Worm (Caenorhabditis elegans) whole organism, midembryonic: ENCODE results near the gene cyp-35D1.

Source experiments
- T22C8.4 ChIP-seq: fragments of 200-800 bp; sonication (Bioruptor generic); IDR thresholded peaks from 2 replicates; pipeline ENCODE4 v1.3.6; 2022; ENCODE audit warnings: missing genetic modification characterization, missing compliant biosample characterization
- cog-1 ChIP-seq: sonication (generic microtip); optimal IDR thresholded peaks from 2 replicates; lab custom pipeline; 2016; ENCODE audit warnings: missing genetic modification characterization, missing compliant biosample characterization
- flt-1 ChIP-seq: fragments of 200-800 bp; sonication (Bioruptor generic); IDR thresholded peaks from 2 replicates; pipeline ENCODE4 v1.3.6; 2022; ENCODE audit warnings: missing genetic modification characterization, missing compliant biosample characterization
- klf-2 ChIP-seq: fragments of 200-800 bp; sonication (Bioruptor generic); conservative IDR thresholded peaks from 2 replicates; pipeline ENCODE4 v1.3.6; 2022; ENCODE audit warnings: missing genetic modification reagents, missing genetic modification characterization, missing compliant biosample characterization
- med-1 ChIP-seq: sonication (generic microtip); optimal IDR thresholded peaks from 2 replicates; lab custom pipeline; 2017; ENCODE audit warnings: missing genetic modification characterization, mild to moderate bottlenecking, missing compliant biosample characterization, antibody characterized with exemption, missing genetic modification reagents; ENCODE audit not compliant: insufficient read depth
- ref-1 ChIP-seq: fragments of 200-800 bp; sonication (Bioruptor generic); conservative IDR thresholded peaks from 2 replicates; pipeline ENCODE4 v1.3.6; 2022; ENCODE audit warnings: missing genetic modification reagents, missing genetic modification characterization, missing compliant biosample characterization
- tab-1 ChIP-seq: fragments of 200-800 bp; sonication (Bioruptor generic); IDR thresholded peaks from 2 replicates; pipeline ENCODE4 v1.3.6; 2022; ENCODE audit warnings: missing genetic modification characterization, missing compliant biosample characterization
- ztf-23 ChIP-seq: fragments of 200-800 bp; sonication (Bioruptor generic); IDR thresholded peaks from 2 replicates; pipeline ENCODE4 v1.3.6; 2022; ENCODE audit warnings: missing genetic modification reagents, missing genetic modification characterization, missing compliant biosample characterization
- ztf-29 ChIP-seq: fragments of 200-800 bp; sonication (Bioruptor generic); IDR thresholded peaks from 2 replicates; pipeline ENCODE4 v1.3.6; 2022; ENCODE audit warnings: missing genetic modification reagents, missing genetic modification characterization, missing compliant biosample characterization

cyp-35D1 gene

ce11 chrV:16071167-16071566 is 2.1 kb downstream of the cyp-35D1 start, which contains the start of gene nhr-176:
nhr-176 (plus strand) TSS chrV:16071325.
- TF ChIP-seq med-1 (GFP tag; lab: Kevin White, UChicago) (no peak), flt-1 (no peak), klf-2 (GFP tag; lab: Robert Waterston, UW) (no peak), ztf-29 (GFP tag; lab: Robert Waterston, UW) (no peak), T22C8.4 (GFP tag; lab: Robert Waterston, UW) (no peak), ztf-23 (GFP tag; lab: Robert Waterston, UW) (no peak), ref-1 (GFP tag; lab: Robert Waterston, UW) (no peak), cog-1 (tag; lab: Kevin White, UChicago) (no peak), tab-1 (GFP tag; lab: Robert Waterston, UW) (no peak)

ce11 chrV:16073856-16074255 is 4.8 kb downstream of the cyp-35D1 start, which contains the start of gene srj-10:
srj-10 (minus strand) TSS chrV:16073956.
- TF ChIP-seq T22C8.4 (GFP tag; lab: Robert Waterston, UW) (no peak), klf-2 (GFP tag; lab: Robert Waterston, UW) (no peak), tab-1 (GFP tag; lab: Robert Waterston, UW) (no peak), flt-1 (no peak), ref-1 (GFP tag; lab: Robert Waterston, UW) (no peak), med-1 (GFP tag; lab: Kevin White, UChicago) (no peak), cog-1 (tag; lab: Kevin White, UChicago) (no peak), ztf-29 (GFP tag; lab: Robert Waterston, UW) (no peak), ztf-23 (GFP tag; lab: Robert Waterston, UW) (no peak)

- no peak for TF ChIP-seq cog-1 (tag; lab: Kevin White, UChicago)
Measured at ce11 chrV:16075250-16075709, 6.2 kb downstream of the cyp-35D1 start, which contains the start of the genes F14H3.12 and srj-29. F14H3.12 (minus strand) TSS chrV:16075323. srj-29 (plus strand) TSS chrV:16075659.

ce11 chrV:16080039-16080438 is 11.0 kb downstream of the cyp-35D1 start:
- TF ChIP-seq T22C8.4 (GFP tag; lab: Robert Waterston, UW) (no peak), ztf-23 (GFP tag; lab: Robert Waterston, UW) (no peak), flt-1 (no peak), med-1 (GFP tag; lab: Kevin White, UChicago) (no peak)

ce11 chrV:16080678-16081077 is 11.6 kb downstream of the cyp-35D1 start:
- TF ChIP-seq ztf-23 (GFP tag; lab: Robert Waterston, UW) (no peak), T22C8.4 (GFP tag; lab: Robert Waterston, UW) (no peak), med-1 (GFP tag; lab: Kevin White, UChicago) (no peak), ref-1 (GFP tag; lab: Robert Waterston, UW) (no peak), cog-1 (tag; lab: Kevin White, UChicago) (no peak), tab-1 (GFP tag; lab: Robert Waterston, UW) (no peak)

ce11 chrV:16090685-16091084 is 21.6 kb downstream of the cyp-35D1 start, which contains the start of gene F22B8.3:
F22B8.3 (plus strand) TSS chrV:16090985.
- TF ChIP-seq ztf-23 (GFP tag; lab: Robert Waterston, UW) = no peak
- no peak for TF ChIP-seq ref-1 (GFP tag; lab: Robert Waterston, UW)
- TF ChIP-seq cog-1 (tag; lab: Kevin White, UChicago) = no peak
- TF ChIP-seq T22C8.4 (GFP tag; lab: Robert Waterston, UW) = no peak
- TF ChIP-seq ztf-29 (GFP tag; lab: Robert Waterston, UW) = no peak

- TF ChIP-seq cog-1 (tag; lab: Kevin White, UChicago) (no peak), klf-2 (GFP tag; lab: Robert Waterston, UW) (no peak), tab-1 (GFP tag; lab: Robert Waterston, UW) (no peak), ztf-23 (GFP tag; lab: Robert Waterston, UW) (no peak), flt-1 (no peak), ref-1 (GFP tag; lab: Robert Waterston, UW) (no peak), med-1 (GFP tag; lab: Kevin White, UChicago) (no peak), T22C8.4 (GFP tag; lab: Robert Waterston, UW) (no peak), ztf-29 (GFP tag; lab: Robert Waterston, UW) (no peak)
Measured at ce11 chrV:16094284-16094683, 25.2 kb downstream of the cyp-35D1 start, which contains the start of gene F22B8.7. F22B8.7 (plus strand) TSS chrV:16094584.

ce11 chrV:16094862-16095261 is 25.8 kb downstream of the cyp-35D1 start:
- TF ChIP-seq med-1 (GFP tag; lab: Kevin White, UChicago) (no peak), klf-2 (GFP tag; lab: Robert Waterston, UW) (no peak), ztf-23 (GFP tag; lab: Robert Waterston, UW) (no peak), flt-1 (no peak), ref-1 (GFP tag; lab: Robert Waterston, UW) (no peak), tab-1 (GFP tag; lab: Robert Waterston, UW) (no peak), cog-1 (tag; lab: Kevin White, UChicago) (no peak), T22C8.4 (GFP tag; lab: Robert Waterston, UW) (no peak), ztf-29 (GFP tag; lab: Robert Waterston, UW) (no peak)

- TF ChIP-seq ztf-29 (GFP tag; lab: Robert Waterston, UW) = no peak
- no peak for TF ChIP-seq med-1 (GFP tag; lab: Kevin White, UChicago)
- no peak for TF ChIP-seq ref-1 (GFP tag; lab: Robert Waterston, UW)
- no peak for TF ChIP-seq ztf-23 (GFP tag; lab: Robert Waterston, UW)
- TF ChIP-seq flt-1 = no peak
- no peak for TF ChIP-seq cog-1 (tag; lab: Kevin White, UChicago)
- TF ChIP-seq T22C8.4 (GFP tag; lab: Robert Waterston, UW) = no peak
- TF ChIP-seq tab-1 (GFP tag; lab: Robert Waterston, UW) = no peak
- no peak for TF ChIP-seq klf-2 (GFP tag; lab: Robert Waterston, UW)
Measured at ce11 chrV:16099441-16099840, 30.4 kb downstream of the cyp-35D1 start, which contains the start of gene str-7. str-7 (minus strand) TSS chrV:16099541.
